Worm (Caenorhabditis elegans) whole organism, L3 larva: ENCODE results near the gene aps-2.

Experiments used
- R02D3.7 ChIP-seq: fragments of 150-350 bp; optimal IDR thresholded peaks from 2 replicates; lab custom pipeline; 2014; ENCODE audit warnings: missing biosample characterization, missing genetic modification characterization
- ZK546.5 ChIP-seq: sonication (generic microtip); optimal IDR thresholded peaks from 2 replicates; lab custom pipeline; 2017; ENCODE audit warnings: missing biosample characterization, missing genetic modification characterization
- aly-2 ChIP-seq: fragments of 150-350 bp; optimal IDR thresholded peaks from 2 replicates; lab custom pipeline; 2014; ENCODE audit warnings: missing biosample characterization, missing genetic modification characterization
- ama-1 ChIP-seq: fragments of 150-350 bp; optimal IDR thresholded peaks from 2 replicates; lab custom pipeline; 2018
- ceh-28 ChIP-seq: fragments of 150-350 bp; optimal IDR thresholded peaks from 2 replicates; lab custom pipeline; 2014; ENCODE audit warnings: missing biosample characterization, missing genetic modification reagents, missing genetic modification characterization
- ceh-82 ChIP-seq: fragments of 150-350 bp; optimal IDR thresholded peaks from 2 replicates; lab custom pipeline; 2014; ENCODE audit warnings: missing biosample characterization, missing genetic modification characterization
- daf-12 ChIP-seq: fragments of 150-350 bp; optimal IDR thresholded peaks from 2 replicates; lab custom pipeline; 2014; ENCODE audit warnings: missing biosample characterization, missing genetic modification reagents, missing genetic modification characterization
- egl-27 ChIP-seq: sonication (generic microtip); optimal IDR thresholded peaks from 4 replicates; lab custom pipeline; 2017; ENCODE audit warnings: missing biosample characterization, missing genetic modification reagents, missing genetic modification characterization
- egl-5 ChIP-seq: fragments of 150-350 bp; optimal IDR thresholded peaks from 2 replicates; lab custom pipeline; 2017; ENCODE audit warnings: missing biosample characterization, missing genetic modification reagents, missing genetic modification characterization, inconsistent platforms
- elt-1 ChIP-seq: fragments of 150-350 bp; optimal IDR thresholded peaks from 2 replicates; lab custom pipeline; 2014; ENCODE audit warnings: missing biosample characterization, missing genetic modification characterization
- elt-2 ChIP-seq: sonication (generic microtip); optimal IDR thresholded peaks from 2 replicates; lab custom pipeline; 2016; ENCODE audit warnings: missing genetic modification reagents, mild to moderate bottlenecking, missing genetic modification characterization, missing compliant biosample characterization
- fkh-10 ChIP-seq: sonication (generic microtip); optimal IDR thresholded peaks from 2 replicates; lab custom pipeline; 2017; ENCODE audit warnings: missing biosample characterization, missing genetic modification reagents, missing genetic modification characterization
- fkh-2 ChIP-seq: fragments of 150-350 bp; optimal IDR thresholded peaks from 2 replicates; lab custom pipeline; 2014; ENCODE audit warnings: missing biosample characterization, missing genetic modification reagents, missing genetic modification characterization
- fos-1 ChIP-seq: fragments of 150-350 bp; optimal IDR thresholded peaks from 2 replicates; lab custom pipeline; 2014; ENCODE audit warnings: missing biosample characterization, missing genetic modification characterization
- hmg-11 ChIP-seq: sonication (generic microtip); optimal IDR thresholded peaks from 2 replicates; lab custom pipeline; 2016; ENCODE audit warnings: missing genetic modification characterization, missing compliant biosample characterization
- jun-1 ChIP-seq: fragments of 150-350 bp; optimal IDR thresholded peaks from 2 replicates; lab custom pipeline; 2014; ENCODE audit warnings: missing biosample characterization, missing genetic modification reagents, missing genetic modification characterization
- mdl-1 ChIP-seq: fragments of 150-350 bp; optimal IDR thresholded peaks from 2 replicates; lab custom pipeline; 2014; ENCODE audit warnings: missing biosample characterization, missing genetic modification characterization
- mml-1 ChIP-seq: fragments of 150-350 bp; sonication (generic microtip); optimal IDR thresholded peaks from 3 replicates; lab custom pipeline; 2014; ENCODE audit warnings: missing biosample characterization, missing genetic modification characterization
- nfya-1 ChIP-seq: sonication (generic microtip); optimal IDR thresholded peaks from 2 replicates; lab custom pipeline; 2017; ENCODE audit warnings: missing genetic modification characterization, mild to moderate bottlenecking, missing compliant biosample characterization, antibody characterized with exemption, moderate library complexity; ENCODE audit not compliant: insufficient read depth
- nhr-11 ChIP-seq: fragments of 150-350 bp; optimal IDR thresholded peaks from 2 replicates; lab custom pipeline; 2014; ENCODE audit warnings: missing biosample characterization, missing genetic modification characterization
- nhr-12 ChIP-seq: fragments of 150-350 bp; optimal IDR thresholded peaks from 2 replicates; lab custom pipeline; 2014; ENCODE audit warnings: missing biosample characterization, missing genetic modification characterization
- nhr-23 ChIP-seq: fragments of 150-350 bp; optimal IDR thresholded peaks from 2 replicates; lab custom pipeline; 2014; ENCODE audit warnings: missing biosample characterization, missing genetic modification reagents, missing genetic modification characterization
- nhr-237 ChIP-seq: fragments of 150-350 bp; optimal IDR thresholded peaks from 2 replicates; lab custom pipeline; 2014; ENCODE audit warnings: missing biosample characterization, missing genetic modification characterization
- nhr-25 ChIP-seq: sonication (generic microtip); optimal IDR thresholded peaks from 2 replicates; lab custom pipeline; 2017; ENCODE audit warnings: missing biosample characterization, missing genetic modification characterization
- nhr-28 ChIP-seq: fragments of 150-350 bp; optimal IDR thresholded peaks from 2 replicates; lab custom pipeline; 2014; ENCODE audit warnings: missing biosample characterization, missing genetic modification characterization
- nhr-67 ChIP-seq: fragments of 150-350 bp; optimal IDR thresholded peaks from 2 replicates; lab custom pipeline; 2014; ENCODE audit warnings: missing biosample characterization, missing genetic modification characterization
- pha-4 ChIP-seq: fragments of 150-350 bp; optimal IDR thresholded peaks from 2 replicates; lab custom pipeline; 2014; ENCODE audit warnings: missing biosample characterization, missing genetic modification reagents, missing genetic modification characterization
- pqm-1 ChIP-seq: fragments of 150-350 bp; optimal IDR thresholded peaks from 2 replicates; lab custom pipeline; 2017; ENCODE audit warnings: missing biosample characterization, missing genetic modification characterization, inconsistent platforms
- sea-2 ChIP-seq: fragments of 150-350 bp; sonication (generic microtip); optimal IDR thresholded peaks from 4 replicates; lab custom pipeline; 2014; ENCODE audit warnings: missing biosample characterization, missing genetic modification reagents, missing genetic modification characterization
- skn-1 ChIP-seq: fragments of 150-350 bp; optimal IDR thresholded peaks from 2 replicates; lab custom pipeline; 2014; ENCODE audit warnings: missing biosample characterization, missing genetic modification characterization
- snpc-4 ChIP-seq: fragments of 150-350 bp; optimal IDR thresholded peaks from 2 replicates; lab custom pipeline; 2014; ENCODE audit warnings: missing biosample characterization, missing genetic modification characterization
- tbx-2 ChIP-seq: sonication (generic microtip); optimal IDR thresholded peaks from 2 replicates; lab custom pipeline; 2016; ENCODE audit warnings: mild to moderate bottlenecking, missing genetic modification characterization, missing compliant biosample characterization
- unc-39 ChIP-seq: sonication (generic microtip); optimal IDR thresholded peaks from 4 replicates; lab custom pipeline; 2017; ENCODE audit warnings: missing biosample characterization, missing genetic modification characterization
- zag-1 ChIP-seq: fragments of 150-350 bp; optimal IDR thresholded peaks from 2 replicates; lab custom pipeline; 2014; ENCODE audit warnings: missing biosample characterization, missing genetic modification characterization
- ztf-11 ChIP-seq: fragments of 150-350 bp; optimal IDR thresholded peaks from 2 replicates; lab custom pipeline; 2014; ENCODE audit warnings: missing biosample characterization, missing genetic modification characterization
- ztf-4 ChIP-seq: fragments of 150-350 bp; optimal IDR thresholded peaks from 2 replicates; lab custom pipeline; 2014; ENCODE audit warnings: missing biosample characterization, missing genetic modification characterization

aps-2 gene

ce11 chrX:4500499-4500898, 42.4 kb downstream of the aps-2 start:
- TF ChIP-seq tbx-2 = no peak
- TF ChIP-seq snpc-4 (tag; lab: Kevin White, UChicago) = no peak
- TF ChIP-seq ZK546.5 (tag; lab: Kevin White, UChicago) = no peak
- TF ChIP-seq mdl-1 = no peak
- TF ChIP-seq elt-2 = no peak
- no peak for TF ChIP-seq ztf-4 (tag; lab: Kevin White, UChicago)
- TF ChIP-seq sea-2 (GFP tag; lab: Kevin White, UChicago) = no peak
- no peak for TF ChIP-seq nhr-28
- TF ChIP-seq ztf-11 = no peak
- TF ChIP-seq elt-1 = no peak
- TF ChIP-seq ceh-28 (tag; lab: Kevin White, UChicago) = no peak
- TF ChIP-seq nhr-11 (tag; lab: Kevin White, UChicago) = no peak
- TF ChIP-seq nhr-25 = no peak
- TF ChIP-seq, all 47 proteins: peak for 0

- TF ChIP-seq nhr-25 = no peak
- no peak for TF ChIP-seq aly-2 (tag; lab: Kevin White, UChicago)
- TF ChIP-seq pha-4 = peak; percentile 7
- peak; percentile 56 for TF ChIP-seq elt-2
- no peak for TF ChIP-seq mdl-1
Observed at ce11 chrX:4502039-4502438, 44.0 kb downstream of the aps-2 start.

- TF ChIP-seq pha-4 = peak; percentile 50
- TF ChIP-seq fkh-10 = no peak
- no peak for TF ChIP-seq pqm-1 (tag; lab: Kevin White, UChicago)
- TF ChIP-seq nhr-23 (tag; lab: Kevin White, UChicago) = no peak
- TF ChIP-seq nhr-237 (tag; lab: Kevin White, UChicago) = no peak
- no peak for TF ChIP-seq nhr-28
Observed at ce11 chrX:4503259-4503658, 45.2 kb downstream of the aps-2 start.

ce11 chrX:4504108-4504668, 46.1 kb downstream of the aps-2 start, which contains the start of gene dgk-2:
dgk-2 (minus strand) TSS chrX:4504388.
- TF ChIP-seq nfya-1 (tag; lab: Kevin White, UChicago) = peak; percentile 32
- no peak for TF ChIP-seq ceh-82
- peak; percentile 61 for TF ChIP-seq pha-4
- TF ChIP-seq ama-1 (lab: Kevin White, UChicago) = peak; percentile 35
- TF ChIP-seq hmg-11 (tag; lab: Kevin White, UChicago) = peak; percentile 65

ce11 chrX:4507122-4507681, 49.1 kb downstream of the aps-2 start:
- TF ChIP-seq hmg-11 (tag; lab: Kevin White, UChicago) (no peak), nfya-1 (tag; lab: Kevin White, UChicago) (no peak), ceh-28 (tag; lab: Kevin White, UChicago) (peak; percentile 1), skn-1 (no peak), zag-1 (tag; lab: Kevin White, UChicago) (no peak), fkh-2 (tag; lab: Kevin White, UChicago) (no peak), nhr-67 (tag; lab: Kevin White, UChicago) (no peak), elt-2 (peak; percentile 63), nhr-28 (no peak), R02D3.7 (no peak), egl-27 (tag; lab: Kevin White, UChicago) (no peak), nhr-25 (peak; percentile 24), daf-12 (tag; lab: Kevin White, UChicago) (no peak), nhr-11 (tag; lab: Kevin White, UChicago) (no peak), pqm-1 (tag; lab: Kevin White, UChicago) (peak; percentile 57), jun-1 (tag; lab: Kevin White, UChicago) (peak; percentile 34), mdl-1 (no peak), egl-5 (tag; lab: Kevin White, UChicago) (no peak), ceh-82 (no peak), unc-39 (tag; lab: Kevin White, UChicago) (no peak), fos-1 (tag; lab: Kevin White, UChicago) (no peak), ztf-4 (tag; lab: Kevin White, UChicago) (no peak), mml-1 (tag; lab: Kevin White, UChicago) (no peak), pha-4 (peak; percentile 67), nhr-12 (tag; lab: Kevin White, UChicago) (no peak)
